Worm (Caenorhabditis elegans) whole organism, mixed stage, embryonic: ENCODE measurements around the gene lin-40.

Source experiments
- lsy-2 ChIP-seq: fragments of 150-350 bp; optimal IDR thresholded peaks from 2 replicates; lab custom pipeline; 2014; ENCODE audit warnings: missing biosample characterization, missing genetic modification characterization
- nhr-12 ChIP-seq: fragments of 150-350 bp; optimal IDR thresholded peaks from 2 replicates; lab custom pipeline; 2014; ENCODE audit warnings: missing biosample characterization, missing genetic modification characterization

DNA sequence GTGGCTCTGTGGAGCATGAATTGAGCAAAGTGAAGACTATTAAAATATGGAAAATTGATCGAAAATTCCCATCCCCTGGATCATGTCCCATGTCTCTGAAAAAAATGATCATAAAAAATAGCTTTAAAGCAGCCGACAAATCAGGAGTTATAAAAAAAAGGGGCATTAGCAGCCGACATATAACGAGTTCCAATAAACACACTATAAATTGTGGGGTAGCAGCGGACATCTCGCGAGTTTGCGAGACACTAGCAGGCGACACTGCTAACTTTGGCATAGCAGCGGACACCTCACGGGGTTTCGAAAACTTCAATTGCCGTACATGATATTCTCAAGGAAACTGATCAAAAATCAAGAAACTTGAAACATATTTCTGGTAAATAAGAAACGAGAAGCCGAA lies 34.5 kb downstream of the lin-40 start, which contains the start of gene hpo-36:
- TF ChIP-seq lsy-2 (tag; lab: Kevin White, UChicago) (no peak), nhr-12 (tag; lab: Kevin White, UChicago) (no peak)
